Fruit fly (Drosophila melanogaster) whole organism, wandering third instar larva: ENCODE measurements around the gene CG8142.

Experiments used
- Abd-B ChIP-seq: fragments of >200 bp; optimal IDR thresholded peaks from 2 replicates; lab custom pipeline; 2017; ENCODE audit warnings: missing biosample characterization, missing genetic modification characterization
- CrebA ChIP-seq: fragments of 200-800 bp; sonication (Bioruptor generic); optimal IDR thresholded peaks from 2 replicates; lab custom pipeline; 2016; ENCODE audit warnings: missing biosample characterization, mild to moderate bottlenecking, missing genetic modification characterization, borderline replicate concordance
- Mio ChIP-seq: sonication (Bioruptor generic); optimal IDR thresholded peaks from 2 replicates; lab custom pipeline; 2016; ENCODE audit warnings: missing biosample characterization, missing genetic modification characterization
- br ChIP-seq: fragments of 200-800 bp; sonication (Bioruptor generic); optimal IDR thresholded peaks from 2 replicates; lab custom pipeline; 2016; ENCODE audit warnings: missing biosample characterization, missing genetic modification characterization
- jim ChIP-seq: fragments of 175-275, 200-325 bp; sonication (Bioruptor generic); optimal IDR thresholded peaks from 2 replicates; lab custom pipeline; 2016; ENCODE audit warnings: missing biosample characterization, mild to moderate bottlenecking, missing genetic modification characterization
- psq ChIP-seq: fragments of 200-800 bp; sonication (Bioruptor generic); optimal IDR thresholded peaks from 3 replicates; lab custom pipeline; 2017; ENCODE audit warnings: missing biosample characterization, mild to moderate bottlenecking, missing genetic modification characterization, moderate library complexity
- rgr ChIP-seq: fragments of 200-800 bp; sonication (Bioruptor generic); optimal IDR thresholded peaks from 3 replicates; lab custom pipeline; 2016; ENCODE audit warnings: missing biosample characterization, mild to moderate bottlenecking, missing genetic modification characterization
- sage ChIP-seq: fragments of 200-800 bp; sonication (Bioruptor generic); optimal IDR thresholded peaks from 2 replicates; lab custom pipeline; 2016; ENCODE audit warnings: missing biosample characterization, mild to moderate bottlenecking, missing genetic modification characterization
- tai ChIP-seq: sonication (Bioruptor generic); optimal IDR thresholded peaks from 2 replicates; lab custom pipeline; 2016; ENCODE audit warnings: missing biosample characterization, missing genetic modification characterization

The CG8142 gene

dm6 chrX:17799803-17800151 is 44.7 kb downstream of the CG8142 start:
- no peak for TF ChIP-seq psq (GFP tag; lab: Kevin White, UChicago)

DNA sequence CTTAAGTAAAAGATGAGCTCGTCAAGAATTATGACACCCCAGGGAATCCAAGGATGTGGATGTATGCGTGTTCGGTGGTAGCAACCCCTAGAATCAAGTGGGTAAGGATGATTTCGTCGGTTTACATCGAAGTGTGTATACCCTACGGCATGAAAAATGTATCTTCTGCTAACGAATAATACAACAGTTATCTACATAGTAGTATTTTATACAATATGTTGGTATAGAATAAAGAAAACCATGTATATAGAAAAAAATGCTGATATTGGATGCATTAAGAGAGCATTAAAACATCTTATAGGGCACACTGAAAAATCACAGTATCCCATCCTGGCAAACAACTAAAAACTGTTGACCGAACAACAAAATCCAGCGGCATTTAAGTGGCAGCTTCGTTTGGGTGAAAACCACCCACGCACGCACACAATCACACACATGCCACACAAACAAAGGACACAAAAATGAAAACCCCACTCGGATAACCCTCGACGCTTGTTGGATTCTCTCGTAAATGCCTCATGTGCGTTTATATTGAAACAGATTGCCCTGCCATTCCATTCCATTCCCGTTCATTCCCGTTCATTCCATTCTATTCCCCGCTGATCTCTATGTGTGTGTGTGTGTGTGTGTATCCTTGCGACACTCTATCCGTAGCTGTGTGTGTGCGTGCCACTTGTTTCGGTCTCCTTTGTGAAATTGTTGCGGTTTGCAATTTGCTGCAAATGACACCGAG is 45.3 kb downstream of the CG8142 start:
- TF ChIP-seq jim (GFP tag; lab: Kevin White, UChicago) (no peak), Abd-B (no peak), br (GFP tag; lab: Kevin White, UChicago) (no peak), tai (no peak), Mio (GFP tag; lab: Kevin White, UChicago) (no peak), rgr (GFP tag; lab: Kevin White, UChicago) (no peak), sage (GFP tag; lab: Kevin White, UChicago) (no peak), CrebA (GFP tag; lab: Kevin White, UChicago) (no peak)
